Worm (Caenorhabditis elegans) whole organism, young adult: ENCODE results near the gene srv-15.

ENCODE experiments used
- B0035.1 ChIP-seq: sonication (generic microtip); optimal IDR thresholded peaks from 2 replicates; lab custom pipeline; 2016; ENCODE audit warnings: missing genetic modification characterization, mild to moderate bottlenecking, missing compliant biosample characterization, missing genotype, missing genetic modification reagents
- B0261.1 ChIP-seq: sonication (generic microtip); optimal IDR thresholded peaks from 2 replicates; lab custom pipeline; 2016; ENCODE audit warnings: mild to moderate bottlenecking, missing genetic modification characterization, moderate library complexity, missing compliant biosample characterization
- C06A6.2 ChIP-seq: fragments of 200-800 bp; sonication (Bioruptor generic); conservative IDR thresholded peaks from 2 replicates; pipeline ENCODE4 v1.3.6; 2022; ENCODE audit warnings: missing genetic modification characterization, missing compliant biosample characterization
- C17E4.6 ChIP-seq: fragments of 200-800 bp; sonication (Bioruptor generic); IDR thresholded peaks from 2 replicates; pipeline ENCODE4 v1.3.6; 2022; ENCODE audit warnings: missing genetic modification reagents, missing genetic modification characterization, missing compliant biosample characterization
- D2030.7 ChIP-seq: fragments of 200-800 bp; sonication (Bioruptor generic); IDR thresholded peaks from 2 replicates; pipeline ENCODE4 v1.3.6; 2022; ENCODE audit warnings: missing genetic modification reagents, missing genetic modification characterization, missing compliant biosample characterization
- F33H1.4 ChIP-seq: fragments of 200-800 bp; sonication (Bioruptor generic); IDR thresholded peaks from 2 replicates; pipeline ENCODE4 v1.3.6; 2022; ENCODE audit warnings: missing genetic modification reagents, missing genetic modification characterization, missing compliant biosample characterization
- F49E8.2 ChIP-seq: sonication (generic microtip); optimal IDR thresholded peaks from 3 replicates; lab custom pipeline; 2017; ENCODE audit warnings: missing genetic modification characterization, mild to moderate bottlenecking, missing compliant biosample characterization, antibody characterized with exemption, moderate library complexity; ENCODE audit not compliant: insufficient read depth
- F57A8.1 ChIP-seq: fragments of 200-800 bp; sonication (Bioruptor generic); optimal IDR thresholded peaks from 2 replicates; lab custom pipeline; 2018; ENCODE audit warnings: mild to moderate bottlenecking, missing genetic modification characterization, moderate library complexity, missing compliant biosample characterization
- K11D2.4 ChIP-seq: fragments of 200-800 bp; sonication (Bioruptor generic); IDR thresholded peaks from 2 replicates; pipeline ENCODE4 v1.3.6; 2022; ENCODE audit warnings: missing genetic modification reagents, missing genetic modification characterization, missing compliant biosample characterization
- T26A5.8 ChIP-seq: sonication (generic microtip); optimal IDR thresholded peaks from 2 replicates; lab custom pipeline; 2016; ENCODE audit warnings: missing genetic modification characterization, missing compliant biosample characterization
- Y53G8AR.9 ChIP-seq: fragments of 200-800 bp; sonication (Bioruptor generic); conservative IDR thresholded peaks from 2 replicates; pipeline ENCODE4 v1.3.6; 2022; ENCODE audit warnings: missing genetic modification reagents, missing genetic modification characterization, missing compliant biosample characterization
- Y56A3A.18 ChIP-seq: fragments of 200-800 bp; sonication (Bioruptor generic); IDR thresholded peaks from 2 replicates; pipeline ENCODE4 v1.3.6; 2022; ENCODE audit warnings: missing genetic modification reagents, missing genetic modification characterization, missing compliant biosample characterization
- ZK185.1 ChIP-seq: sonication (generic microtip); optimal IDR thresholded peaks from 2 replicates; lab custom pipeline; 2016; ENCODE audit warnings: mild to moderate bottlenecking, missing genetic modification characterization, missing compliant biosample characterization; ENCODE audit not compliant: poor library complexity, severe bottlenecking
- akir-1 ChIP-seq: fragments of 200-800 bp; sonication (Bioruptor generic); optimal IDR thresholded peaks from 2 replicates; lab custom pipeline; 2018; ENCODE audit warnings: mild to moderate bottlenecking, missing genetic modification characterization, moderate library complexity, missing compliant biosample characterization
- ama-1 ChIP-seq, 3 experiments: fragments of 150-350 bp in 1 of 3; sonication (generic microtip) in 2 of 3; optimal IDR thresholded peaks; 2 replicates each; lab custom pipeline; 2014 to 2018; ENCODE audit warnings: missing biosample characterization in 2 of 3, missing genetic modification characterization in 2 of 3, missing genetic modification reagents in 2 of 3
- atf-7 ChIP-seq: sonication (generic microtip); optimal IDR thresholded peaks from 2 replicates; lab custom pipeline; 2017; ENCODE audit warnings: mild to moderate bottlenecking, missing genetic modification characterization, missing compliant biosample characterization
- attf-5 ChIP-seq: fragments of 200-800 bp; sonication (Bioruptor generic); optimal IDR thresholded peaks from 2 replicates; lab custom pipeline; 2018; ENCODE audit warnings: mild to moderate bottlenecking, missing genetic modification characterization, missing compliant biosample characterization
- ccch-3 ChIP-seq: fragments of 200-800 bp; sonication (Bioruptor generic); optimal IDR thresholded peaks from 2 replicates; lab custom pipeline; 2018; ENCODE audit warnings: mild to moderate bottlenecking, missing genetic modification characterization, missing compliant biosample characterization
- cebp-1 ChIP-seq, 2 experiments: fragments of 200-800 bp in 1 of 2; sonication (Bioruptor generic) in 1 of 2; sonication (generic microtip) in 1 of 2; IDR thresholded peaks in 1 of 2; optimal IDR thresholded peaks in 1 of 2; 2 replicates each; pipeline versions ENCODE4 v1.3.6 to Lab custom; 2017 to 2022; ENCODE audit warnings: missing compliant biosample characterization in 2 of 2, missing genetic modification characterization in 2 of 2, mild to moderate bottlenecking in 1 of 2, missing genetic modification reagents in 1 of 2, moderate library complexity in 1 of 2
- cebp-2 ChIP-seq: fragments of 200-800 bp; sonication (Bioruptor generic); IDR thresholded peaks from 2 replicates; pipeline ENCODE4 v1.3.6; 2022; ENCODE audit warnings: missing genetic modification characterization, missing compliant biosample characterization
- ceh-100 ChIP-seq: fragments of 200-800 bp; sonication (Bioruptor generic); IDR thresholded peaks from 2 replicates; pipeline ENCODE4 v1.3.6; 2022; ENCODE audit warnings: missing genetic modification reagents, missing genetic modification characterization, missing compliant biosample characterization
- ceh-27 ChIP-seq: fragments of 200-800 bp; sonication (Bioruptor generic); optimal IDR thresholded peaks from 2 replicates; lab custom pipeline; 2018; ENCODE audit warnings: mild to moderate bottlenecking, missing genetic modification characterization, moderate library complexity, missing compliant biosample characterization
- ceh-91 ChIP-seq: fragments of 200-800 bp; sonication (Bioruptor generic); IDR thresholded peaks from 2 replicates; pipeline ENCODE4 v1.3.6; 2022; ENCODE audit warnings: missing genetic modification reagents, missing genetic modification characterization, missing compliant biosample characterization
- die-1 ChIP-seq: sonication (generic microtip); optimal IDR thresholded peaks from 2 replicates; lab custom pipeline; 2016; ENCODE audit warnings: missing genotype, mild to moderate bottlenecking, missing genetic modification characterization, missing compliant biosample characterization
- ekl-4 ChIP-seq: fragments of 200-800 bp; sonication (Bioruptor generic); IDR thresholded peaks from 2 replicates; pipeline ENCODE4 v1.3.6; 2022; ENCODE audit warnings: missing genetic modification reagents, missing genetic modification characterization, missing compliant biosample characterization
- hmg-1.2 ChIP-seq: fragments of 200-800 bp; sonication (Bioruptor generic); IDR thresholded peaks from 2 replicates; pipeline ENCODE4 v1.3.6; 2022; ENCODE audit warnings: missing genetic modification reagents, missing genetic modification characterization, missing compliant biosample characterization
- hmg-20 ChIP-seq: fragments of 200-800 bp; sonication (Bioruptor generic); IDR thresholded peaks from 2 replicates; pipeline ENCODE4 v1.3.6; 2022; ENCODE audit warnings: missing genetic modification reagents, missing genetic modification characterization, missing compliant biosample characterization
- lin-40 ChIP-seq: sonication (generic microtip); optimal IDR thresholded peaks from 2 replicates; lab custom pipeline; 2016; ENCODE audit warnings: missing genetic modification characterization, mild to moderate bottlenecking, missing compliant biosample characterization, missing genotype, missing genetic modification reagents
- lsy-27 ChIP-seq: sonication (generic microtip); optimal IDR thresholded peaks from 2 replicates; lab custom pipeline; 2017; ENCODE audit warnings: missing genetic modification characterization, mild to moderate bottlenecking, missing compliant biosample characterization, antibody characterized with exemption, missing genotype, borderline replicate concordance; ENCODE audit not compliant: insufficient read depth
- madf-3 ChIP-seq: fragments of 200-800 bp; sonication (Bioruptor generic); IDR thresholded peaks from 2 replicates; pipeline ENCODE4 v1.3.6; 2022; ENCODE audit warnings: missing genetic modification reagents, missing genetic modification characterization, missing compliant biosample characterization
- madf-6 ChIP-seq: fragments of 200-800 bp; sonication (Bioruptor generic); IDR thresholded peaks from 2 replicates; pipeline ENCODE4 v1.3.6; 2022; ENCODE audit warnings: missing genetic modification reagents, missing genetic modification characterization, missing compliant biosample characterization
- mxl-1 ChIP-seq: sonication (generic microtip); optimal IDR thresholded peaks from 2 replicates; lab custom pipeline; 2016; ENCODE audit warnings: missing genetic modification characterization, missing compliant biosample characterization
- nhr-120 ChIP-seq: fragments of 200-800 bp; sonication (Bioruptor generic); IDR thresholded peaks from 2 replicates; pipeline ENCODE4 v1.3.6; 2022; ENCODE audit warnings: missing genetic modification characterization, missing compliant biosample characterization
- nhr-179 ChIP-seq: sonication (generic microtip); optimal IDR thresholded peaks from 2 replicates; lab custom pipeline; 2016; ENCODE audit warnings: mild to moderate bottlenecking, missing genetic modification characterization, missing compliant biosample characterization
- nhr-80 ChIP-seq: sonication (generic microtip); optimal IDR thresholded peaks from 2 replicates; lab custom pipeline; 2016; ENCODE audit warnings: missing genetic modification characterization, missing compliant biosample characterization
- nhr-90 ChIP-seq: sonication (generic microtip); optimal IDR thresholded peaks from 2 replicates; lab custom pipeline; 2016; ENCODE audit warnings: missing genotype, mild to moderate bottlenecking, missing genetic modification characterization, missing compliant biosample characterization
- pbrm-1 ChIP-seq: fragments of 200-800 bp; sonication (Bioruptor generic); IDR thresholded peaks from 2 replicates; pipeline ENCODE4 v1.3.6; 2022; ENCODE audit warnings: missing genetic modification reagents, missing genetic modification characterization, missing compliant biosample characterization
- rcor-1 ChIP-seq: fragments of 200-800 bp; sonication (Bioruptor generic); IDR thresholded peaks from 2 replicates; pipeline ENCODE4 v1.3.6; 2022; ENCODE audit warnings: missing genetic modification reagents, missing genetic modification characterization, missing compliant biosample characterization
- rec-8 ChIP-seq, 2 experiments: sonication (generic microtip); optimal IDR thresholded peaks; 2 replicates each; lab custom pipeline; 2016; ENCODE audit warnings: mild to moderate bottlenecking in 2 of 2, missing genetic modification characterization in 2 of 2, missing genetic modification reagents in 2 of 2, missing genotype in 2 of 2, missing biosample characterization in 1 of 2, missing compliant biosample characterization in 1 of 2, moderate library complexity in 1 of 2
- rpc-1 ChIP-seq, 2 experiments: fragments of 150-350 bp in 1 of 2; sonication (generic microtip) in 1 of 2; optimal IDR thresholded peaks; 2 replicates each; lab custom pipeline; 2014 to 2018; ENCODE audit warnings: missing biosample characterization in 1 of 2, missing genetic modification characterization in 1 of 2, missing genetic modification reagents in 1 of 2, missing genotype in 1 of 2
- snpc-3.4 ChIP-seq: sonication (generic microtip); optimal IDR thresholded peaks from 2 replicates; lab custom pipeline; 2017; ENCODE audit warnings: missing genetic modification characterization, mild to moderate bottlenecking, missing compliant biosample characterization, antibody characterized with exemption, moderate library complexity, missing genotype, missing genetic modification reagents
- somi-1 ChIP-seq: fragments of 200-800 bp; sonication (Bioruptor generic); optimal IDR thresholded peaks from 2 replicates; lab custom pipeline; 2018; ENCODE audit warnings: mild to moderate bottlenecking, missing genetic modification characterization, missing compliant biosample characterization
- tbp1 ChIP-seq: fragments of 200-800 bp; sonication (Bioruptor generic); optimal IDR thresholded peaks from 2 replicates; lab custom pipeline; 2018; ENCODE audit warnings: mild to moderate bottlenecking, missing genetic modification characterization, missing compliant biosample characterization
- tlf-1 ChIP-seq: fragments of 200-800 bp; sonication (Bioruptor generic); optimal IDR thresholded peaks from 2 replicates; lab custom pipeline; 2018; ENCODE audit warnings: mild to moderate bottlenecking, missing genetic modification characterization, missing compliant biosample characterization
- xnd-1 ChIP-seq: sonication (generic microtip); optimal IDR thresholded peaks from 2 replicates; lab custom pipeline; 2016; ENCODE audit warnings: missing genotype, missing genetic modification reagents, missing genetic modification characterization, missing compliant biosample characterization
- ztf-25 ChIP-seq: fragments of 200-800 bp; sonication (Bioruptor generic); IDR thresholded peaks from 2 replicates; pipeline ENCODE4 v1.3.6; 2022; ENCODE audit warnings: missing genetic modification reagents, missing genetic modification characterization, missing compliant biosample characterization

Gene srv-15

ce11 chrIV:15931176-15931575 lies 24.8 kb downstream of the srv-15 start (continued):
- peak; percentile 15 for TF ChIP-seq attf-5 (GFP tag; lab: Kevin White, UChicago)
- no peak for TF ChIP-seq mxl-1 (tag; lab: Kevin White, UChicago)
- TF ChIP-seq lsy-27 (tag; lab: Kevin White, UChicago) = peak; percentile 43
- TF ChIP-seq rpc-1 (optimal IDR thresholded peaks at IDR 0.05; lab: Kevin White, UChicago) = peak; percentile 72
- peak; percentile 71 for TF ChIP-seq rpc-1 (tag; optimal IDR thresholded peaks at IDR 0.05; lab: Kevin White, UChicago)
- no peak for TF ChIP-seq akir-1 (GFP tag; lab: Kevin White, UChicago)
- TF ChIP-seq nhr-80 (tag; lab: Kevin White, UChicago) = peak; percentile 15
- TF ChIP-seq C17E4.6 (GFP tag; lab: Robert Waterston, UW) = no peak
- no peak for TF ChIP-seq F57A8.1 (GFP tag; lab: Kevin White, UChicago)
- peak; percentile 74 for TF ChIP-seq D2030.7
- peak; percentile 82 for TF ChIP-seq ZK185.1 (tag; lab: Kevin White, UChicago)
- no peak for TF ChIP-seq ceh-91 (GFP tag; lab: Robert Waterston, UW)
- peak; percentile 1 for TF ChIP-seq atf-7 (tag; lab: Kevin White, UChicago)
- TF ChIP-seq hmg-20 = no peak
- TF ChIP-seq Y56A3A.18 (GFP tag; lab: Robert Waterston, UW) = peak; percentile 89
- TF ChIP-seq rec-8 (tag; optimal IDR thresholded peaks at IDR 0.05; lab: Kevin White, UChicago) = peak in 1 of 2 experiments; percentile 70
- TF ChIP-seq nhr-90 = peak; percentile 54
- TF ChIP-seq Y53G8AR.9 (GFP tag; lab: Robert Waterston, UW) = 0 out of 2 replicates have a peak, but pooled peaks have one; percentile 49
- no peak for TF ChIP-seq B0035.1 (tag; lab: Kevin White, UChicago)
- 0 out of 2 replicates have a peak, but pooled peaks have one; percentile 43 for TF ChIP-seq cebp-2
- no peak for TF ChIP-seq T26A5.8 (tag; lab: Kevin White, UChicago)
- no peak for TF ChIP-seq nhr-120
- no peak for TF ChIP-seq C06A6.2 (GFP tag; lab: Robert Waterston, UW)
- TF ChIP-seq snpc-3.4 (tag; lab: Kevin White, UChicago) = peak; percentile 69
- 0 out of 2 replicates have a peak, but pooled peaks have one; percentile 33 for TF ChIP-seq cebp-1 (GFP tag; IDR thresholded peaks at IDR 0.05; lab: Robert Waterston, UW)
- no peak for TF ChIP-seq cebp-1 (tag; optimal IDR thresholded peaks at IDR 0.05; lab: Kevin White, UChicago)
- no peak for TF ChIP-seq ama-1 (optimal IDR thresholded peaks at IDR 0.05; lab: Kevin White, UChicago)
- peak in 1 of 2 experiments; percentile 66 for TF ChIP-seq ama-1 (GFP tag; optimal IDR thresholded peaks at IDR 0.05; lab: Kevin White, UChicago)
- TF ChIP-seq ekl-4 (GFP tag; lab: Robert Waterston, UW) = 0 out of 2 replicates have a peak, but pooled peaks have one; percentile 20
- TF ChIP-seq ceh-100 = no peak
- peak; percentile 71 for TF ChIP-seq hmg-1.2 (GFP tag; lab: Robert Waterston, UW)
- 0 out of 2 replicates have a peak, but pooled peaks have one; percentile 12 for TF ChIP-seq F33H1.4 (GFP tag; lab: Robert Waterston, UW)
- TF ChIP-seq ceh-27 = peak; percentile 97
- TF ChIP-seq somi-1 (GFP tag; lab: Kevin White, UChicago) = peak; percentile 14
- no peak for TF ChIP-seq xnd-1 (tag; lab: Kevin White, UChicago)
- TF ChIP-seq pbrm-1 (GFP tag; lab: Robert Waterston, UW) = peak; percentile 9; the same call in 1 of the 2 replicates
- peak; percentile 77 for TF ChIP-seq die-1 (tag; lab: Kevin White, UChicago)
- peak; percentile 33 for TF ChIP-seq F49E8.2 (tag; lab: Kevin White, UChicago)
- no peak for TF ChIP-seq ccch-3 (GFP tag; lab: Kevin White, UChicago)
- TF ChIP-seq B0261.1 = peak; percentile 56
- peak; percentile 21 for TF ChIP-seq lin-40 (tag; lab: Kevin White, UChicago)
- TF ChIP-seq tbp1 (GFP tag; lab: Kevin White, UChicago) = peak; percentile 91
- TF ChIP-seq ztf-25 (GFP tag; lab: Robert Waterston, UW) = peak; percentile 74; the same call in 1 of the 2 replicates
- no peak for TF ChIP-seq nhr-179
- peak; percentile 58; the same call in 1 of the 2 replicates for TF ChIP-seq rcor-1
- peak; percentile 40; the same call in 1 of the 2 replicates for TF ChIP-seq K11D2.4 (GFP tag; lab: Robert Waterston, UW)
- no peak for TF ChIP-seq madf-3
- peak; percentile 39; the same call in 1 of the 2 replicates for TF ChIP-seq madf-6 (GFP tag; lab: Robert Waterston, UW)
- peak; percentile 56 for TF ChIP-seq tlf-1 (GFP tag; lab: Kevin White, UChicago)
